Worm (Caenorhabditis elegans) whole organism, L2 larva: ENCODE results near the gene srw-7.

Source experiments
- aly-2 ChIP-seq: fragments of 150-350 bp; optimal IDR thresholded peaks from 2 replicates; lab custom pipeline; 2014; ENCODE audit warnings: missing biosample characterization, missing genetic modification characterization
- fos-1 ChIP-seq: fragments of 150-350 bp; optimal IDR thresholded peaks from 2 replicates; lab custom pipeline; 2014; ENCODE audit warnings: missing biosample characterization, missing genetic modification characterization
- lin-39 ChIP-seq: fragments of 150-350 bp; optimal IDR thresholded peaks from 2 replicates; lab custom pipeline; 2014; ENCODE audit warnings: missing biosample characterization, missing genetic modification reagents, missing genetic modification characterization

DNA sequence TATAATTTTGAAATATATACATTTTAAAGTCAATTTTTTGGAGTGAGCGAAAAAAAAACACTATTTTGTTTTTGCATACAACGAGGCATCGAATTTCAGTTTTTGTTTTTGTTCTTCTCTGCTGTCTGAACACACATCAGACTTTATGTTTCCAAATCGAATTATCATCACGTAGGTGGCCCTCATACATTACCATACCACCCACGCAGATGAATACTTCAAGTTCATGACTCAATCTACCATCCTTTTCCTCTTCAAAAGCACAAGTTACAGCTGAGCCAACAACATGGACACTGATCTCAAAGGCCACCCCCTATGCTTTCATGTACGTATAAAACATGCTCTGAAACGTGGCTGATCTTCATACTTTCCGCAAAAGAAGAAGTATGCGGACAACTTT lies 16.3 kb upstream of the srw-7 start, which contains the start of gene R08F11.7:
- TF ChIP-seq aly-2 (tag; lab: Kevin White, UChicago) (no peak), fos-1 (tag; lab: Kevin White, UChicago) (no peak), lin-39 (tag; lab: Kevin White, UChicago) (no peak)
